Worm (Caenorhabditis elegans) whole organism, young adult: ENCODE data around the gene C16C4.1.

Experiments
- C06A6.2 ChIP-seq: fragments of 200-800 bp; sonication (Bioruptor generic); conservative IDR thresholded peaks from 2 replicates; pipeline ENCODE4 v1.3.6; 2022; ENCODE audit warnings: missing genetic modification characterization, missing compliant biosample characterization
- C17E4.6 ChIP-seq: fragments of 200-800 bp; sonication (Bioruptor generic); IDR thresholded peaks from 2 replicates; pipeline ENCODE4 v1.3.6; 2022; ENCODE audit warnings: missing genetic modification reagents, missing genetic modification characterization, missing compliant biosample characterization
- D2030.7 ChIP-seq: fragments of 200-800 bp; sonication (Bioruptor generic); IDR thresholded peaks from 2 replicates; pipeline ENCODE4 v1.3.6; 2022; ENCODE audit warnings: missing genetic modification reagents, missing genetic modification characterization, missing compliant biosample characterization
- F10E7.11 ChIP-seq: sonication (generic microtip); optimal IDR thresholded peaks from 2 replicates; lab custom pipeline; 2017; ENCODE audit warnings: mild to moderate bottlenecking, missing genetic modification characterization, moderate library complexity, missing compliant biosample characterization
- F23B12.7 ChIP-seq: sonication (generic microtip); optimal IDR thresholded peaks from 2 replicates; lab custom pipeline; 2017; ENCODE audit warnings: missing genetic modification characterization, mild to moderate bottlenecking, missing compliant biosample characterization, antibody characterized with exemption, moderate library complexity; ENCODE audit not compliant: insufficient read depth
- F49E8.2 ChIP-seq: sonication (generic microtip); optimal IDR thresholded peaks from 3 replicates; lab custom pipeline; 2017; ENCODE audit warnings: missing genetic modification characterization, mild to moderate bottlenecking, missing compliant biosample characterization, antibody characterized with exemption, moderate library complexity; ENCODE audit not compliant: insufficient read depth
- K11D2.4 ChIP-seq: fragments of 200-800 bp; sonication (Bioruptor generic); IDR thresholded peaks from 2 replicates; pipeline ENCODE4 v1.3.6; 2022; ENCODE audit warnings: missing genetic modification reagents, missing genetic modification characterization, missing compliant biosample characterization
- K12H6.12 ChIP-seq: fragments of 200-800 bp; sonication (Bioruptor generic); optimal IDR thresholded peaks from 2 replicates; lab custom pipeline; 2018; ENCODE audit warnings: mild to moderate bottlenecking, missing genetic modification characterization, missing compliant biosample characterization
- T07F8.4 ChIP-seq: sonication (generic microtip); optimal IDR thresholded peaks from 2 replicates; lab custom pipeline; 2016; ENCODE audit warnings: mild to moderate bottlenecking, missing genetic modification characterization, moderate library complexity, missing compliant biosample characterization
- Y53G8AR.9 ChIP-seq: fragments of 200-800 bp; sonication (Bioruptor generic); conservative IDR thresholded peaks from 2 replicates; pipeline ENCODE4 v1.3.6; 2022; ENCODE audit warnings: missing genetic modification reagents, missing genetic modification characterization, missing compliant biosample characterization
- Y56A3A.18 ChIP-seq: fragments of 200-800 bp; sonication (Bioruptor generic); IDR thresholded peaks from 2 replicates; pipeline ENCODE4 v1.3.6; 2022; ENCODE audit warnings: missing genetic modification reagents, missing genetic modification characterization, missing compliant biosample characterization
- Y95B8A.8 ChIP-seq: fragments of 200-800 bp; sonication (Bioruptor generic); IDR thresholded peaks from 2 replicates; pipeline ENCODE4 v1.3.6; 2022; ENCODE audit warnings: missing genetic modification reagents, missing genetic modification characterization, missing compliant biosample characterization
- ama-1 ChIP-seq, 3 experiments: fragments of 150-350 bp in 1 of 3; sonication (generic microtip) in 2 of 3; optimal IDR thresholded peaks; 2 replicates each; lab custom pipeline; 2014 to 2018; ENCODE audit warnings: missing biosample characterization in 2 of 3, missing genetic modification characterization in 2 of 3, missing genetic modification reagents in 2 of 3
- attf-6 ChIP-seq: fragments of 200-800 bp; sonication (Bioruptor generic); IDR thresholded peaks from 2 replicates; pipeline ENCODE4 v1.3.6; 2022; ENCODE audit warnings: missing genetic modification reagents, missing genetic modification characterization, missing compliant biosample characterization
- bed-1 ChIP-seq: fragments of 200-800 bp; sonication (Bioruptor generic); IDR thresholded peaks from 2 replicates; pipeline ENCODE4 v1.3.6; 2022; ENCODE audit warnings: missing genetic modification reagents, missing genetic modification characterization, missing compliant biosample characterization
- ceh-100 ChIP-seq: fragments of 200-800 bp; sonication (Bioruptor generic); IDR thresholded peaks from 2 replicates; pipeline ENCODE4 v1.3.6; 2022; ENCODE audit warnings: missing genetic modification reagents, missing genetic modification characterization, missing compliant biosample characterization
- ceh-58 ChIP-seq: fragments of 200-800 bp; sonication (Bioruptor generic); IDR thresholded peaks from 2 replicates; pipeline ENCODE4 v1.3.6; 2022; ENCODE audit warnings: missing genetic modification characterization, missing compliant biosample characterization
- ceh-79 ChIP-seq: sonication (generic microtip); optimal IDR thresholded peaks from 2 replicates; lab custom pipeline; 2017; ENCODE audit warnings: mild to moderate bottlenecking, missing genetic modification characterization, missing compliant biosample characterization
- egl-18 ChIP-seq: fragments of 200-800 bp; sonication (Bioruptor generic); IDR thresholded peaks from 2 replicates; pipeline ENCODE4 v1.3.6; 2022; ENCODE audit warnings: missing genetic modification reagents, missing genetic modification characterization, missing compliant biosample characterization
- hmg-1.2 ChIP-seq: fragments of 200-800 bp; sonication (Bioruptor generic); IDR thresholded peaks from 2 replicates; pipeline ENCODE4 v1.3.6; 2022; ENCODE audit warnings: missing genetic modification reagents, missing genetic modification characterization, missing compliant biosample characterization
- hsf-1 ChIP-seq: fragments of 200-800 bp; sonication (Bioruptor generic); IDR thresholded peaks from 2 replicates; pipeline ENCODE4 v1.3.6; 2022; ENCODE audit warnings: missing genetic modification reagents, missing genetic modification characterization, missing compliant biosample characterization
- let-607 ChIP-seq, 2 experiments: fragments of 200-800 bp in 1 of 2; sonication (Bioruptor generic) in 1 of 2; sonication (generic microtip) in 1 of 2; optimal IDR thresholded peaks; 2 replicates each; lab custom pipeline; 2016 to 2018; ENCODE audit warnings: mild to moderate bottlenecking in 2 of 2, missing compliant biosample characterization in 2 of 2, missing genetic modification characterization in 2 of 2, moderate library complexity in 2 of 2, missing genotype in 1 of 2
- lsy-27 ChIP-seq: sonication (generic microtip); optimal IDR thresholded peaks from 2 replicates; lab custom pipeline; 2017; ENCODE audit warnings: missing genetic modification characterization, mild to moderate bottlenecking, missing compliant biosample characterization, antibody characterized with exemption, missing genotype, borderline replicate concordance; ENCODE audit not compliant: insufficient read depth
- madf-6 ChIP-seq: fragments of 200-800 bp; sonication (Bioruptor generic); IDR thresholded peaks from 2 replicates; pipeline ENCODE4 v1.3.6; 2022; ENCODE audit warnings: missing genetic modification reagents, missing genetic modification characterization, missing compliant biosample characterization
- mcd-1 ChIP-seq: fragments of 200-800 bp; sonication (Bioruptor generic); IDR thresholded peaks from 2 replicates; pipeline ENCODE4 v1.3.6; 2022; ENCODE audit warnings: missing genetic modification reagents, missing genetic modification characterization, missing compliant biosample characterization
- mxl-1 ChIP-seq: sonication (generic microtip); optimal IDR thresholded peaks from 2 replicates; lab custom pipeline; 2016; ENCODE audit warnings: missing genetic modification characterization, missing compliant biosample characterization
- nfyb-1 ChIP-seq: fragments of 200-800 bp; sonication (Bioruptor generic); IDR thresholded peaks from 2 replicates; pipeline ENCODE4 v1.3.6; 2022; ENCODE audit warnings: missing genetic modification reagents, missing genetic modification characterization, missing compliant biosample characterization
- nhr-27 ChIP-seq: fragments of 200-800 bp; sonication (Bioruptor generic); optimal IDR thresholded peaks from 2 replicates; lab custom pipeline; 2018; ENCODE audit warnings: mild to moderate bottlenecking, missing genetic modification characterization, moderate library complexity, missing compliant biosample characterization
- sdz-38 ChIP-seq: sonication (generic microtip); optimal IDR thresholded peaks from 2 replicates; lab custom pipeline; 2016; ENCODE audit warnings: missing genotype, missing genetic modification characterization, missing compliant biosample characterization
- sea-2 ChIP-seq: fragments of 200-800 bp; sonication (Bioruptor generic); IDR thresholded peaks from 2 replicates; pipeline ENCODE4 v1.3.6; 2022; ENCODE audit warnings: missing genetic modification characterization, missing compliant biosample characterization
- unc-130 ChIP-seq: sonication (generic microtip); optimal IDR thresholded peaks from 2 replicates; lab custom pipeline; 2016; ENCODE audit warnings: missing genetic modification reagents, missing genetic modification characterization, missing compliant biosample characterization
- unc-62 ChIP-seq: fragments of 150-350 bp; optimal IDR thresholded peaks from 2 replicates; lab custom pipeline; 2014; ENCODE audit warnings: missing biosample characterization, missing genetic modification reagents, missing genetic modification characterization
- zfh-2 ChIP-seq: fragments of 200-800 bp; sonication (Bioruptor generic); conservative IDR thresholded peaks from 2 replicates; pipeline ENCODE4 v1.3.6; 2022; ENCODE audit warnings: missing genetic modification reagents, missing genetic modification characterization, missing compliant biosample characterization
- ztf-18 ChIP-seq: sonication (generic microtip); optimal IDR thresholded peaks from 2 replicates; lab custom pipeline; 2016; ENCODE audit warnings: missing genotype, mild to moderate bottlenecking, missing genetic modification characterization, missing compliant biosample characterization
- ztf-26 ChIP-seq: sonication (generic microtip); optimal IDR thresholded peaks from 2 replicates; lab custom pipeline; 2017; ENCODE audit warnings: missing genetic modification characterization, missing compliant biosample characterization

The C16C4.1 gene

DNA sequence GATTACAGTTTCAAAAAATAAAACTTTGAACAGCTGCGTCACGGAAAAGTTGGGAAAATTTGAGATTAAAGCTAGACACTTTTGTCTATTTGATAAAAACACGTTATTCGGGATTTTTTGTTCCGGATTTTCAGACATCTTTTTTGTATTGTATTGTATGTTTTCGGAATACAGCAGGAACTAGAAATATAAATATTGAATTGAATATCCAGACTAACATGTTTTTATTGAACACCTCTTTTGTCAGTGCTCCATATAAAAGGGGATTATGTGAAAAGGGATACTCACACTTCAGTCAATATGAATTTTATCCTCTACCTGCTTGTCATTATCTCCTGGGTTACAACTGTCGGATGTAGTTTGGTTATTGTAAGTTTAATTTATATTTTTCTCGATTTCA, at the start of gene C16C4.1:
Gene C16C4.1 (plus strand): TSS at position 301 of the 400 bp plus-strand sequence.
- TF ChIP-seq C06A6.2 (GFP tag; lab: Robert Waterston, UW) = no peak
- no peak for TF ChIP-seq hsf-1 (GFP tag; lab: Robert Waterston, UW)
- no peak for TF ChIP-seq bed-1
- no peak for TF ChIP-seq ama-1 (optimal IDR thresholded peaks at IDR 0.05; lab: Kevin White, UChicago)
- no peak for TF ChIP-seq ama-1 (GFP tag; optimal IDR thresholded peaks at IDR 0.05; lab: Kevin White, UChicago)
- TF ChIP-seq F10E7.11 (tag; lab: Kevin White, UChicago) = no peak
- no peak for TF ChIP-seq lsy-27 (tag; lab: Kevin White, UChicago)
- no peak for TF ChIP-seq zfh-2 (GFP tag; lab: Robert Waterston, UW)
- TF ChIP-seq unc-62 (GFP tag; lab: Kevin White, UChicago) = no peak
- no peak for TF ChIP-seq Y56A3A.18
- TF ChIP-seq let-607 (tag; optimal IDR thresholded peaks at IDR 0.05; lab: Kevin White, UChicago) = no peak
- no peak for TF ChIP-seq F49E8.2 (tag; lab: Kevin White, UChicago)
- no peak for TF ChIP-seq ztf-26
- TF ChIP-seq sea-2 (GFP tag; lab: Robert Waterston, UW) = no peak
- TF ChIP-seq K12H6.12 (tag; lab: Kevin White, UChicago) = no peak
- no peak for TF ChIP-seq K11D2.4
- TF ChIP-seq ceh-100 = no peak
- no peak for TF ChIP-seq T07F8.4 (tag; lab: Kevin White, UChicago)
- TF ChIP-seq D2030.7 (GFP tag; lab: Robert Waterston, UW) = no peak
- no peak for TF ChIP-seq attf-6 (GFP tag; lab: Robert Waterston, UW)

DNA sequence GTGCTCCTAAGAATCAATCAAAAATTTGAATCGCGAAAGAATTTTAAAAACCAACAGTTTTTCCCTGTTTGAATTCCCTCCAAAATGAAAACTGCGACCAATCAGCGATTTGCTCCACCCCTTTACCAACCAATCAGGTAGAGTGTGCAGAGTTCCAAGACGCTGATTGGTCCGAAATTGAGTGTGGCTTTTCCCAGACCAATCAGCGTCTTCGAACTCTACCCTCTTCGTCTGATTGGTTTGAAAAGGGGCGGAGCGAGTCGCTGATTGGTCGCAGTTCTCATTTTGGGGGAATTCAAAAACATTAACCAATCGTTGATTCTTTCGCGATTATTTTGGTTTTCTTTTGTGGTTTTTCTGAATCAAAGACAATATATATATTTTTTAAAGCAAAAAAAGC, 49.5 kb upstream of the C16C4.1 start:
- TF ChIP-seq nfyb-1 (GFP tag; lab: Robert Waterston, UW) (peak; percentile 58; the same call in 1 of the 2 replicates), ama-1 (optimal IDR thresholded peaks at IDR 0.05; lab: Kevin White, UChicago) (no peak), ama-1 (GFP tag; optimal IDR thresholded peaks at IDR 0.05; lab: Kevin White, UChicago) (no peak)
- TF ChIP-seq, all 124 proteins: peak for 1

DNA sequence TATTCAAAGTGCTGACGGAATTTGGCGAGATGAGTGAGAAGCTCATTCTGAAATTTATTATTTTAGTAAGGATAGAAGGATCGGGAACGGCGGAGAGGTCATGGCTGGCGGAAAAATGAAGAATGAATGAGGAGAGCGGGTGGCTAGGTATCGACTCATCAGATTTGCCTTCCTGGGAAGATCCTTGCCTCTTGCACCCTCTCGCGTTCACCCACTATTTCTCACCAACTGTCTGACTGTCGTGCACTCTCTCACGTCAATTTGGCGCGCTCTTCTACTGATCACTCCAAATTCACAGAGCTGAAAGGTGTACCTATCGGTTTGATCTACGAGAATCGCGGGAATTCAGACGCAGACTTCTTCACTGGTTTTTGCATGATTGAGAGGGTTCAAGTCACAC, 45.9 kb upstream of the C16C4.1 start, which contains the start of gene fbxb-97:
Gene fbxb-97 (minus strand): TSS at position 53 of the 400 bp plus-strand sequence.
- TF ChIP-seq madf-6 (peak; percentile 42; the same call in 1 of the 2 replicates), F23B12.7 (tag; lab: Kevin White, UChicago) (no peak), hmg-1.2 (peak; percentile 20; the same call in 1 of the 2 replicates)

DNA sequence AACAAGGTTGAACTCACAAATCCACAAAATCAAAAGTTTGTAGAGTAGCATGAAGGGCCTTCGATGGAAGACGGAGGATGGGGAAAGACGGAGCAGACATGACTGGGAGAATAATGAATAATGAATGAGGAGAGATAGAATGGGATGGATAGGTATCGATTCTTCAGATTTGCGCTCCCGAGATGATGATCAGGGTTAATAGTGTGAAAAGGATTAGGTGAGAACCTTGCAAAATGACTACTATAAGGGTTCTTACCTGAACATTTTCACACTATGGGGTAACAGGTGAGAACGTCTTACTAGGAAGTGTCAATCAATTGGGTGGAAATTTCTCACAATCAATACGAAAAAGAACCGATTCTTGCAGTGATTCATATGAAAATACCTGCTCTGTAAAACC, 43.7 kb upstream of the C16C4.1 start, which contains the start of gene fbxb-96:
Gene fbxb-96 (minus strand): TSS at position 101 of the 400 bp plus-strand sequence.
- TF ChIP-seq ceh-58 (GFP tag; lab: Robert Waterston, UW) (no peak), hsf-1 (GFP tag; lab: Robert Waterston, UW) (no peak), nhr-27 (tag; lab: Kevin White, UChicago) (no peak), Y53G8AR.9 (GFP tag; lab: Robert Waterston, UW) (no peak), sdz-38 (no peak), Y95B8A.8 (GFP tag; lab: Robert Waterston, UW) (no peak), ztf-18 (tag; lab: Kevin White, UChicago) (no peak), K11D2.4 (no peak), madf-6 (no peak), mcd-1 (GFP tag; lab: Robert Waterston, UW) (no peak), mxl-1 (no peak), ceh-79 (tag; lab: Kevin White, UChicago) (no peak), egl-18 (GFP tag; lab: Robert Waterston, UW) (no peak), unc-130 (GFP tag; lab: Kevin White, UChicago) (no peak), C17E4.6 (GFP tag; lab: Robert Waterston, UW) (no peak)
